Fruit fly (Drosophila melanogaster) whole organism, embryonic: ENCODE data around the gene CG5096.

Source experiments
- B-H1 ChIP-seq: fragments of 200-800 bp; sonication (Bioruptor generic); IDR thresholded peaks from 3 replicates; pipeline ENCODE4 v1.3.6; 2022; ENCODE audit warnings: missing biosample characterization, missing genetic modification characterization
- BEAF-32 ChIP-seq: fragments of 200-800 bp; sonication (Bioruptor generic); optimal IDR thresholded peaks from 3 replicates; lab custom pipeline; 2017; ENCODE audit warnings: missing biosample characterization, missing genetic modification characterization, mild to moderate bottlenecking, moderate library complexity, missing genetic modification reagents
- CG10267 ChIP-seq: fragments of 200-800 bp; sonication (Bioruptor generic); optimal IDR thresholded peaks from 2 replicates; lab custom pipeline; 2018; ENCODE audit warnings: missing biosample characterization, mild to moderate bottlenecking, missing genetic modification characterization, moderate library complexity
- CG10565 ChIP-seq: fragments of 200-800 bp; sonication (Bioruptor generic); optimal IDR thresholded peaks from 3 replicates; lab custom pipeline; 2016; ENCODE audit warnings: missing biosample characterization, mild to moderate bottlenecking, missing genetic modification characterization
- CG11398 ChIP-seq: fragments of 200-800 bp; sonication (Bioruptor generic); optimal IDR thresholded peaks from 2 replicates; lab custom pipeline; 2016; ENCODE audit warnings: missing biosample characterization, missing genetic modification characterization
- CG12071 ChIP-seq: fragments of 200-800 bp; sonication (Bioruptor generic); optimal IDR thresholded peaks from 3 replicates; lab custom pipeline; 2018; ENCODE audit warnings: missing biosample characterization, mild to moderate bottlenecking, missing genetic modification characterization
- CG12155 ChIP-seq: fragments of 200-800 bp; sonication (Bioruptor generic); optimal IDR thresholded peaks from 3 replicates; lab custom pipeline; 2016; ENCODE audit warnings: missing biosample characterization, missing genetic modification characterization
- CG12659 ChIP-seq: fragments of 200-800 bp; sonication (Bioruptor generic); optimal IDR thresholded peaks from 3 replicates; lab custom pipeline; 2017; ENCODE audit warnings: mild to moderate bottlenecking, missing biosample characterization, missing genetic modification reagents, missing genetic modification characterization
- CG13287 ChIP-seq: fragments of 200-800 bp; sonication (Bioruptor generic); IDR thresholded peaks from 2 replicates; pipeline ENCODE4 v1.3.6; 2022; ENCODE audit warnings: missing biosample characterization, missing genetic modification characterization; ENCODE audit not compliant: partially characterized antibody
- CG15514 ChIP-seq: fragments of 200-800 bp; sonication (Bioruptor generic); optimal IDR thresholded peaks from 3 replicates; lab custom pipeline; 2017; ENCODE audit warnings: missing biosample characterization, missing genetic modification characterization, mild to moderate bottlenecking, moderate library complexity, missing genetic modification reagents
- CG16813 ChIP-seq: fragments of 200-800 bp; sonication (Bioruptor generic); IDR thresholded peaks from 3 replicates; pipeline ENCODE4 v1.3.6; 2022; ENCODE audit warnings: missing biosample characterization, missing genetic modification characterization; ENCODE audit not compliant: partially characterized antibody
- CG17829 ChIP-seq: fragments of 200-800 bp; optimal IDR thresholded peaks from 2 replicates; lab custom pipeline; 2019; ENCODE audit warnings: missing biosample characterization, mild to moderate bottlenecking, missing genetic modification characterization, moderate library complexity
- CG2712 ChIP-seq: fragments of 200-800 bp; optimal IDR thresholded peaks from 3 replicates; lab custom pipeline; 2019; ENCODE audit warnings: missing biosample characterization, mild to moderate bottlenecking, missing genetic modification characterization, moderate library complexity
- CG31441 ChIP-seq: fragments of 200-800 bp; sonication (Bioruptor generic); IDR thresholded peaks from 2 replicates; pipeline ENCODE4 v1.3.6; 2022; ENCODE audit warnings: missing biosample characterization, missing genetic modification characterization
- CG3407 ChIP-seq: fragments of 200-800 bp; sonication (Bioruptor generic); optimal IDR thresholded peaks from 2 replicates; lab custom pipeline; 2018; ENCODE audit warnings: missing biosample characterization, mild to moderate bottlenecking, missing genetic modification characterization
- CG42726 ChIP-seq: fragments of 200-800 bp; sonication (Bioruptor generic); IDR thresholded peaks from 2 replicates; pipeline ENCODE4 v1.3.6; 2022; ENCODE audit warnings: missing biosample characterization, missing genetic modification characterization; ENCODE audit not compliant: partially characterized antibody
- CG6272 ChIP-seq: fragments of 200-800 bp; sonication (Bioruptor generic); IDR thresholded peaks from 2 replicates; pipeline ENCODE4 v1.3.6; 2022; ENCODE audit warnings: missing biosample characterization, missing genetic modification characterization
- CG6791 ChIP-seq: fragments of 200-800 bp; sonication (Bioruptor generic); IDR thresholded peaks from 3 replicates; pipeline ENCODE4 v1.3.6; 2022; ENCODE audit warnings: missing biosample characterization, missing genetic modification characterization; ENCODE audit not compliant: partially characterized antibody
- CG7963 ChIP-seq: fragments of 200-800 bp; sonication (Bioruptor generic); IDR thresholded peaks from 3 replicates; pipeline ENCODE4 v1.3.6; 2022; ENCODE audit warnings: missing biosample characterization, missing genetic modification characterization; ENCODE audit not compliant: partially characterized antibody
- Doc3 ChIP-seq: fragments of 200-800 bp; sonication (Bioruptor generic); IDR thresholded peaks from 3 replicates; pipeline ENCODE4 v1.3.6; 2022; ENCODE audit warnings: missing biosample characterization, missing genetic modification characterization; ENCODE audit not compliant: partially characterized antibody
- Dp ChIP-seq: fragments of 200-800 bp; sonication (Bioruptor generic); optimal IDR thresholded peaks from 2 replicates; lab custom pipeline; 2018; ENCODE audit warnings: missing biosample characterization, mild to moderate bottlenecking, missing genetic modification characterization, moderate library complexity
- Fer2 ChIP-seq: fragments of 200-800 bp; sonication (Bioruptor generic); optimal IDR thresholded peaks from 2 replicates; lab custom pipeline; 2018; ENCODE audit warnings: missing biosample characterization, mild to moderate bottlenecking, missing genetic modification characterization, moderate library complexity
- Hey ChIP-seq: fragments of 200-800 bp; sonication (Bioruptor generic); optimal IDR thresholded peaks from 3 replicates; lab custom pipeline; 2018; ENCODE audit warnings: missing biosample characterization, mild to moderate bottlenecking, missing genetic modification characterization
- Med ChIP-seq: fragments of 200-800 bp; sonication (Bioruptor generic); peaks from one replicate; lab custom pipeline; 2016; ENCODE audit warnings: missing biosample characterization, missing genetic modification characterization, mild to moderate bottlenecking, inconsistent platforms, moderate library complexity
- Myb ChIP-seq: fragments of 200-800 bp; sonication (Bioruptor generic); optimal IDR thresholded peaks from 2 replicates; lab custom pipeline; 2016; ENCODE audit warnings: missing biosample characterization, missing genetic modification characterization
- Scr ChIP-seq: fragments of 200-800 bp; sonication (Bioruptor generic); IDR thresholded peaks from 2 replicates; pipeline ENCODE4 v1.3.6; 2022; ENCODE audit warnings: missing biosample characterization, missing genetic modification characterization; ENCODE audit not compliant: partially characterized antibody
- Stat92E ChIP-seq, 3 experiments: fragments of >200 bp in 2 of 3; fragments of 200-800 bp in 1 of 3; sonication (Bioruptor generic) in 1 of 3; optimal IDR thresholded peaks; 2 replicates each; lab custom pipeline; 2017 to 2019; ENCODE audit warnings: missing biosample characterization in 3 of 3, missing genetic modification characterization in 3 of 3, mild to moderate bottlenecking in 1 of 3, moderate library complexity in 1 of 3
- YL-1 ChIP-seq: fragments of 200-800 bp; sonication (Bioruptor generic); optimal IDR thresholded peaks from 3 replicates; lab custom pipeline; 2017; ENCODE audit warnings: missing biosample characterization, mild to moderate bottlenecking, missing genetic modification characterization
- amos ChIP-seq: fragments of 200-800 bp; sonication (Bioruptor generic); IDR thresholded peaks from 2 replicates; pipeline ENCODE4 v1.3.6; 2022; ENCODE audit warnings: missing biosample characterization, missing genetic modification characterization; ENCODE audit not compliant: partially characterized antibody
- ash1 ChIP-seq: fragments of 200-800 bp; sonication (Bioruptor generic); optimal IDR thresholded peaks from 2 replicates; lab custom pipeline; 2018; ENCODE audit warnings: missing biosample characterization, mild to moderate bottlenecking, missing genetic modification characterization
- bbx ChIP-seq: fragments of 200-800 bp; sonication (Bioruptor generic); IDR thresholded peaks from 2 replicates; pipeline ENCODE4 v1.3.6; 2022; ENCODE audit warnings: missing biosample characterization, missing genetic modification characterization; ENCODE audit not compliant: partially characterized antibody
- grau ChIP-seq: fragments of 200-800 bp; optimal IDR thresholded peaks from 3 replicates; lab custom pipeline; 2019; ENCODE audit warnings: missing biosample characterization, mild to moderate bottlenecking, missing genetic modification characterization, moderate library complexity
- gsb-n ChIP-seq: fragments of 200-800 bp; sonication (Bioruptor generic); optimal IDR thresholded peaks from 3 replicates; lab custom pipeline; 2018; ENCODE audit warnings: missing biosample characterization, mild to moderate bottlenecking, missing genetic modification characterization
- hb ChIP-seq: fragments of 200-800 bp; sonication (Bioruptor generic); IDR thresholded peaks from 3 replicates; pipeline ENCODE4 v1.3.6; 2022; ENCODE audit warnings: missing biosample characterization, missing genetic modification characterization; ENCODE audit not compliant: partially characterized antibody
- inv ChIP-seq: fragments of 200-800 bp; sonication (Bioruptor generic); IDR thresholded peaks from 2 replicates; pipeline ENCODE4 v1.3.6; 2022; ENCODE audit warnings: missing biosample characterization, missing genetic modification characterization; ENCODE audit not compliant: partially characterized antibody
- knrl ChIP-seq: fragments of 200-800 bp; sonication (Bioruptor generic); IDR thresholded peaks from 3 replicates; pipeline ENCODE4 v1.3.6; 2022; ENCODE audit warnings: missing biosample characterization, missing genetic modification characterization; ENCODE audit not compliant: partially characterized antibody
- mld ChIP-seq: fragments of 200-800 bp; sonication (Bioruptor generic); IDR thresholded peaks from 3 replicates; pipeline ENCODE4 v1.3.6; 2022; ENCODE audit warnings: missing biosample characterization, missing genetic modification characterization; ENCODE audit not compliant: partially characterized antibody
- nerfin-2 ChIP-seq: fragments of 200-800 bp; sonication (Bioruptor generic); IDR thresholded peaks from 2 replicates; pipeline ENCODE4 v1.3.6; 2022; ENCODE audit warnings: missing biosample characterization, missing genetic modification characterization; ENCODE audit not compliant: partially characterized antibody
- pfk ChIP-seq: fragments of 200-800 bp; sonication (Bioruptor generic); optimal IDR thresholded peaks from 2 replicates; lab custom pipeline; 2018; ENCODE audit warnings: missing biosample characterization, mild to moderate bottlenecking, missing genetic modification characterization, moderate library complexity
- pum ChIP-seq: fragments of 200-800 bp; sonication (Bioruptor generic); optimal IDR thresholded peaks from 2 replicates; lab custom pipeline; 2016; ENCODE audit warnings: missing biosample characterization, missing genetic modification characterization
- ranshi ChIP-seq: fragments of 200-800 bp; sonication (Bioruptor generic); IDR thresholded peaks from 2 replicates; pipeline ENCODE4 v1.3.6; 2022; ENCODE audit warnings: missing biosample characterization, missing genetic modification characterization
- sc ChIP-seq, 3 experiments: fragments of >200 bp in 2 of 3; fragments of 200-800 bp in 1 of 3; sonication (Bioruptor generic) in 1 of 3; optimal IDR thresholded peaks; 2 replicates in 2 of 3; 3 replicates in 1 of 3; lab custom pipeline; 2017; ENCODE audit warnings: mild to moderate bottlenecking in 1 of 3, missing biosample characterization in 1 of 3, missing genetic modification characterization in 1 of 3, missing genetic modification reagents in 1 of 3
- scrt ChIP-seq: fragments of 200-800 bp; sonication (Bioruptor generic); optimal IDR thresholded peaks from 2 replicates; lab custom pipeline; 2018; ENCODE audit warnings: missing biosample characterization, mild to moderate bottlenecking, missing genetic modification characterization, moderate library complexity
- sd ChIP-seq: fragments of 200-800 bp; sonication (Bioruptor generic); optimal IDR thresholded peaks from 3 replicates; lab custom pipeline; 2018; ENCODE audit warnings: missing biosample characterization, mild to moderate bottlenecking, missing genetic modification characterization, moderate library complexity
- slou ChIP-seq: fragments of 200-800 bp; sonication (Bioruptor generic); optimal IDR thresholded peaks from 3 replicates; lab custom pipeline; 2016; ENCODE audit warnings: missing biosample characterization, missing genetic modification characterization
- trem ChIP-seq: fragments of 200-800 bp; optimal IDR thresholded peaks from 3 replicates; lab custom pipeline; 2019; ENCODE audit warnings: missing biosample characterization, mild to moderate bottlenecking, missing genetic modification characterization, moderate library complexity
- twi ChIP-seq: fragments of 200-800 bp; optimal IDR thresholded peaks from 2 replicates; lab custom pipeline; 2019; ENCODE audit warnings: missing biosample characterization, mild to moderate bottlenecking, missing genetic modification characterization, moderate library complexity

Gene CG5096

dm6 chr2L:10418981-10419380, 36.9 kb downstream of the CG5096 start, which contains the start of gene RfC3 (continued):
- peak; percentile 94 for TF ChIP-seq CG7963
- no peak for TF ChIP-seq Fer2
- peak; percentile 80 for TF ChIP-seq hb (GFP tag; lab: Robert Waterston, UW)
- TF ChIP-seq CG6272, result no peak
- TF ChIP-seq CG17829 (tag; lab: Kevin White, UChicago), result peak; percentile 2
- no peak for TF ChIP-seq CG3407 (GFP tag; lab: Kevin White, UChicago)
- TF ChIP-seq CG2712 (tag; lab: Kevin White, UChicago), result no peak
- TF ChIP-seq knrl, result peak; percentile 59; the same call in 2 of the 3 replicates
- TF ChIP-seq CG12659, result peak; percentile 7
- peak; percentile 90 for TF ChIP-seq scrt (GFP tag; lab: Kevin White, UChicago)
- peak; percentile 21 for TF ChIP-seq CG10267 (tag; lab: Kevin White, UChicago)
- no peak for TF ChIP-seq B-H1 (GFP tag; lab: Robert Waterston, UW)
- no peak for TF ChIP-seq sd (tag; lab: Kevin White, UChicago)
- TF ChIP-seq inv (GFP tag; lab: Robert Waterston, UW), result peak; percentile 89
- TF ChIP-seq Doc3 (GFP tag; lab: Robert Waterston, UW), result peak; percentile 75
- no peak for TF ChIP-seq twi
- no peak for TF ChIP-seq CG11398 (GFP tag; lab: Kevin White, UChicago)
- TF ChIP-seq CG15514 (GFP tag; lab: Kevin White, UChicago), result no peak
- peak; percentile 55 for TF ChIP-seq trem (tag; lab: Kevin White, UChicago)
- TF ChIP-seq CG42726 (GFP tag; lab: Robert Waterston, UW), result no peak
- no peak for TF ChIP-seq sc (optimal IDR thresholded peaks at IDR 0.05; lab: Kevin White, UChicago)
- no peak for TF ChIP-seq sc (GFP tag; optimal IDR thresholded peaks at IDR 0.05; lab: Kevin White, UChicago)
- TF ChIP-seq Myb (GFP tag; lab: Kevin White, UChicago), result peak; percentile 85
- TF ChIP-seq ash1 (GFP tag; lab: Kevin White, UChicago), result no peak
- TF ChIP-seq nerfin-2 (GFP tag; lab: Robert Waterston, UW), result peak; percentile 94
- TF ChIP-seq Dp (GFP tag; lab: Kevin White, UChicago), result peak; percentile 92
- TF ChIP-seq CG12071 (GFP tag; lab: Kevin White, UChicago), result no peak
- peak; percentile 61 for TF ChIP-seq BEAF-32
- TF ChIP-seq Med (GFP tag; lab: Kevin White, UChicago), result peak; percentile 54
- TF ChIP-seq gsb-n (tag; lab: Kevin White, UChicago), result no peak
- TF ChIP-seq ranshi, result no peak
- TF ChIP-seq pum, result no peak
- peak; percentile 76; the same call in 1 of the 2 replicates for TF ChIP-seq amos (GFP tag; lab: Robert Waterston, UW)
- no peak for TF ChIP-seq slou
- peak; percentile 38 for TF ChIP-seq YL-1 (GFP tag; lab: Kevin White, UChicago)
- TF ChIP-seq CG13287 (GFP tag; lab: Robert Waterston, UW), result peak; percentile 92
- TF ChIP-seq CG6791 (GFP tag; lab: Robert Waterston, UW), result peak; percentile 89
- no peak for TF ChIP-seq Stat92E (GFP tag; optimal IDR thresholded peaks at IDR 0.05; lab: Kevin White, UChicago)
- peak; percentile 48 for TF ChIP-seq pfk (GFP tag; lab: Kevin White, UChicago)
- no peak for TF ChIP-seq CG10565
- TF ChIP-seq CG12155 (GFP tag; lab: Kevin White, UChicago), result no peak
- peak; percentile 95 for TF ChIP-seq bbx
- TF ChIP-seq grau, result no peak
- TF ChIP-seq mld (GFP tag; lab: Robert Waterston, UW), result peak; percentile 94
- TF ChIP-seq Scr (GFP tag; lab: Robert Waterston, UW), result peak; percentile 81
- peak; percentile 72; the same call in 2 of the 3 replicates for TF ChIP-seq CG16813 (GFP tag; lab: Robert Waterston, UW)
- TF ChIP-seq CG31441 (GFP tag; lab: Robert Waterston, UW), result no peak
- no peak for TF ChIP-seq Hey
